Worm (Caenorhabditis elegans) whole organism, L1 larva: ENCODE measurements around the gene tub-1.

Experiments
- C34B4.2 ChIP-seq: sonication (generic microtip); optimal IDR thresholded peaks from 2 replicates; lab custom pipeline; 2017; ENCODE audit warnings: mild to moderate bottlenecking, missing genetic modification characterization, missing compliant biosample characterization
- F16B12.6 ChIP-seq: fragments of 150-350 bp; optimal IDR thresholded peaks from 2 replicates; lab custom pipeline; 2014; ENCODE audit warnings: missing biosample characterization, missing genetic modification characterization
- aha-1 ChIP-seq: fragments of 150-350 bp; optimal IDR thresholded peaks from 2 replicates; lab custom pipeline; 2014; ENCODE audit warnings: missing biosample characterization, missing genetic modification characterization
- alr-1 ChIP-seq: fragments of 200-800 bp; sonication (Bioruptor generic); optimal IDR thresholded peaks from 2 replicates; lab custom pipeline; 2018; ENCODE audit warnings: borderline replicate concordance, mild to moderate bottlenecking, missing genetic modification characterization, missing compliant biosample characterization
- aly-2 ChIP-seq: fragments of 150-350 bp; optimal IDR thresholded peaks from 2 replicates; lab custom pipeline; 2014; ENCODE audit warnings: missing biosample characterization, missing genetic modification characterization
- ama-1 ChIP-seq: fragments of 150-350 bp; optimal IDR thresholded peaks from 2 replicates; lab custom pipeline; 2014
- ceh-63 ChIP-seq: fragments of 200-800 bp; sonication (Bioruptor generic); optimal IDR thresholded peaks from 2 replicates; lab custom pipeline; 2018; ENCODE audit warnings: mild to moderate bottlenecking, missing genetic modification characterization, missing compliant biosample characterization
- ceh-82 ChIP-seq, 3 experiments: fragments of 150-350 bp in 1 of 3; sonication (generic microtip) in 2 of 3; optimal IDR thresholded peaks; 2 replicates each; lab custom pipeline; 2014 to 2017; ENCODE audit warnings: missing biosample characterization in 3 of 3, missing genetic modification characterization in 3 of 3
- ceh-88 ChIP-seq: fragments of 200-800 bp; sonication (Bioruptor generic); IDR thresholded peaks from 2 replicates; pipeline ENCODE4 v1.3.6; 2022; ENCODE audit warnings: missing genetic modification characterization, missing compliant biosample characterization
- dpl-1 ChIP-seq, 3 experiments: fragments of 150-350 bp in 2 of 3; sonication (generic microtip) in 1 of 3; optimal IDR thresholded peaks; 2 replicates each; lab custom pipeline; 2014 to 2017; ENCODE audit warnings: missing biosample characterization in 3 of 3, missing genetic modification characterization in 3 of 3, missing genetic modification reagents in 3 of 3
- dsc-1 ChIP-seq: sonication (generic microtip); optimal IDR thresholded peaks from 2 replicates; lab custom pipeline; 2016; ENCODE audit warnings: mild to moderate bottlenecking, missing genetic modification characterization, missing compliant biosample characterization
- efl-1 ChIP-seq, 4 experiments: fragments of 150-350 bp; optimal IDR thresholded peaks in 3 of 4; peaks in 1 of 4; 1 replicate in 1 of 4; 2 replicates in 3 of 4; lab custom pipeline; 2014; ENCODE audit warnings: missing biosample characterization in 2 of 4, missing genetic modification characterization in 2 of 4, missing genetic modification reagents in 2 of 4
- efl-3 ChIP-seq: fragments of 200-800 bp; sonication (Bioruptor generic); optimal IDR thresholded peaks from 2 replicates; lab custom pipeline; 2018; ENCODE audit warnings: mild to moderate bottlenecking, missing genetic modification characterization, missing compliant biosample characterization
- egl-27 ChIP-seq, 2 experiments: fragments of 150-350 bp in 1 of 2; sonication (generic microtip); optimal IDR thresholded peaks; 3 replicates each; lab custom pipeline; 2017 to 2018; ENCODE audit warnings: missing biosample characterization in 2 of 2, missing genetic modification characterization in 2 of 2, missing genetic modification reagents in 2 of 2
- elt-2 ChIP-seq: sonication (generic microtip); optimal IDR thresholded peaks from 2 replicates; lab custom pipeline; 2016; ENCODE audit warnings: missing genetic modification characterization, mild to moderate bottlenecking, inconsistent platforms, missing compliant biosample characterization, missing genetic modification reagents
- elt-3 ChIP-seq, 6 experiments: fragments of 150-350 bp in 1 of 6; sonication (generic microtip); optimal IDR thresholded peaks; 2 replicates each; lab custom pipeline; 2017 to 2018; ENCODE audit warnings: missing biosample characterization in 6 of 6, missing genetic modification characterization in 6 of 6, inconsistent platforms in 1 of 6
- ets-5 ChIP-seq: fragments of 200-800 bp; sonication (Bioruptor generic); IDR thresholded peaks from 2 replicates; pipeline ENCODE4 v1.3.6; 2022; ENCODE audit warnings: missing genetic modification characterization, missing compliant biosample characterization
- fkh-10 ChIP-seq: sonication (generic microtip); optimal IDR thresholded peaks from 2 replicates; lab custom pipeline; 2017; ENCODE audit warnings: missing biosample characterization, missing genetic modification reagents, missing genetic modification characterization
- fkh-4 ChIP-seq: sonication (generic microtip); optimal IDR thresholded peaks from 2 replicates; lab custom pipeline; 2016; ENCODE audit warnings: missing compliant biosample characterization, missing genetic modification characterization, borderline replicate concordance
- fkh-8 ChIP-seq: sonication (generic microtip); optimal IDR thresholded peaks from 2 replicates; lab custom pipeline; 2016; ENCODE audit warnings: mild to moderate bottlenecking, missing genetic modification characterization, missing compliant biosample characterization
- fos-1 ChIP-seq: fragments of 150-350 bp; optimal IDR thresholded peaks from 2 replicates; lab custom pipeline; 2014; ENCODE audit warnings: missing biosample characterization, missing genetic modification characterization
- hlh-4 ChIP-seq: sonication (generic microtip); optimal IDR thresholded peaks from 2 replicates; lab custom pipeline; 2016; ENCODE audit warnings: mild to moderate bottlenecking, missing genetic modification characterization, missing compliant biosample characterization
- hpl-2 ChIP-seq: fragments of 150-350 bp; optimal IDR thresholded peaks from 2 replicates; lab custom pipeline; 2014; ENCODE audit warnings: missing biosample characterization, missing genetic modification reagents, missing genetic modification characterization
- irx-1 ChIP-seq: sonication (generic microtip); optimal IDR thresholded peaks from 2 replicates; lab custom pipeline; 2016; ENCODE audit warnings: missing genetic modification characterization, missing compliant biosample characterization
- jun-1 ChIP-seq: fragments of 150-350 bp; optimal IDR thresholded peaks from 2 replicates; lab custom pipeline; 2014; ENCODE audit warnings: missing biosample characterization, missing genetic modification reagents, missing genetic modification characterization
- lin-13 ChIP-seq: fragments of 150-350 bp; optimal IDR thresholded peaks from 2 replicates; lab custom pipeline; 2014; ENCODE audit warnings: missing biosample characterization, missing genetic modification reagents, missing genetic modification characterization
- lin-14 ChIP-seq: fragments of 200-800 bp; sonication (Bioruptor generic); optimal IDR thresholded peaks from 2 replicates; lab custom pipeline; 2018; ENCODE audit warnings: mild to moderate bottlenecking, missing genetic modification characterization, moderate library complexity, missing compliant biosample characterization
- lir-3 ChIP-seq: sonication (generic microtip); optimal IDR thresholded peaks from 2 replicates; lab custom pipeline; 2016; ENCODE audit warnings: mild to moderate bottlenecking, missing genetic modification characterization, moderate library complexity, missing compliant biosample characterization; ENCODE audit not compliant: poor library complexity
- mab-9 ChIP-seq: fragments of 200-800 bp; sonication (Bioruptor generic); IDR thresholded peaks from 2 replicates; pipeline ENCODE4 v1.3.6; 2022; ENCODE audit warnings: missing genetic modification reagents, missing genetic modification characterization, missing compliant biosample characterization
- mdl-1 ChIP-seq, 2 experiments: fragments of 150-350 bp; optimal IDR thresholded peaks; 2 replicates each; lab custom pipeline; 2014 to 2017; ENCODE audit warnings: missing biosample characterization in 2 of 2, missing genetic modification characterization in 2 of 2, inconsistent platforms in 1 of 2
- nhr-11 ChIP-seq: fragments of 150-350 bp; optimal IDR thresholded peaks from 2 replicates; lab custom pipeline; 2014; ENCODE audit warnings: missing biosample characterization, missing genetic modification characterization
- nhr-19 ChIP-seq: fragments of 200-800 bp; sonication (Bioruptor generic); conservative IDR thresholded peaks from 2 replicates; pipeline ENCODE4 v1.3.6; 2022; ENCODE audit warnings: missing genetic modification characterization, missing compliant biosample characterization
- nhr-237 ChIP-seq: fragments of 150-350 bp; optimal IDR thresholded peaks from 2 replicates; lab custom pipeline; 2014; ENCODE audit warnings: missing biosample characterization, missing genetic modification characterization
- nhr-47 ChIP-seq: sonication (generic microtip); optimal IDR thresholded peaks from 2 replicates; lab custom pipeline; 2016; ENCODE audit warnings: mild to moderate bottlenecking, missing genetic modification characterization, moderate library complexity, missing compliant biosample characterization
- nhr-71 ChIP-seq: sonication (generic microtip); optimal IDR thresholded peaks from 2 replicates; lab custom pipeline; 2016; ENCODE audit warnings: mild to moderate bottlenecking, missing genetic modification characterization, moderate library complexity, missing compliant biosample characterization
- nhr-76 ChIP-seq: sonication (generic microtip); optimal IDR thresholded peaks from 2 replicates; lab custom pipeline; 2017; ENCODE audit warnings: missing biosample characterization, missing genetic modification characterization
- nhr-77 ChIP-seq: fragments of 150-350 bp; optimal IDR thresholded peaks from 2 replicates; lab custom pipeline; 2014; ENCODE audit warnings: missing biosample characterization, missing genetic modification characterization
- nhr-85 ChIP-seq: sonication (generic microtip); peaks from one replicate; lab custom pipeline; 2016; ENCODE audit warnings: missing genetic modification characterization, inconsistent platforms, missing compliant biosample characterization
- pag-3 ChIP-seq: sonication (generic microtip); optimal IDR thresholded peaks from 2 replicates; lab custom pipeline; 2017; ENCODE audit warnings: missing genetic modification characterization, mild to moderate bottlenecking, missing compliant biosample characterization, antibody characterized with exemption, borderline replicate concordance; ENCODE audit not compliant: insufficient read depth
- pax-3 ChIP-seq: fragments of 200-800 bp; sonication (Bioruptor generic); optimal IDR thresholded peaks from 2 replicates; lab custom pipeline; 2018; ENCODE audit warnings: mild to moderate bottlenecking, missing genetic modification characterization, moderate library complexity, missing compliant biosample characterization
- skn-1 ChIP-seq: fragments of 150-350 bp; optimal IDR thresholded peaks from 2 replicates; lab custom pipeline; 2014; ENCODE audit warnings: missing biosample characterization, missing genetic modification characterization
- snu-23 ChIP-seq: sonication (generic microtip); optimal IDR thresholded peaks from 2 replicates; lab custom pipeline; 2016; ENCODE audit warnings: missing genetic modification characterization, missing compliant biosample characterization
- sox-4 ChIP-seq: sonication (generic microtip); optimal IDR thresholded peaks from 2 replicates; lab custom pipeline; 2016; ENCODE audit warnings: missing genetic modification characterization, missing compliant biosample characterization
- swsn-7 ChIP-seq: sonication (generic microtip); optimal IDR thresholded peaks from 2 replicates; lab custom pipeline; 2016; ENCODE audit warnings: missing genetic modification characterization, missing compliant biosample characterization
- tbx-2 ChIP-seq: sonication (generic microtip); optimal IDR thresholded peaks from 2 replicates; lab custom pipeline; 2016; ENCODE audit warnings: missing genetic modification characterization, missing compliant biosample characterization
- tlp-1 ChIP-seq: fragments of 150-350 bp; optimal IDR thresholded peaks from 2 replicates; lab custom pipeline; 2014; ENCODE audit warnings: missing biosample characterization, missing genetic modification characterization
- unc-30 ChIP-seq: sonication (generic microtip); optimal IDR thresholded peaks from 2 replicates; lab custom pipeline; 2017; ENCODE audit warnings: missing biosample characterization, missing genetic modification characterization
- unc-62 ChIP-seq: fragments of 150-350 bp; optimal IDR thresholded peaks from 2 replicates; lab custom pipeline; 2014; ENCODE audit warnings: missing biosample characterization, missing genetic modification reagents, missing genetic modification characterization
- unc-86 ChIP-seq: sonication (generic microtip); optimal IDR thresholded peaks from 2 replicates; lab custom pipeline; 2016; ENCODE audit warnings: missing genetic modification characterization, missing compliant biosample characterization
- xbp-1 ChIP-seq: sonication (generic microtip); optimal IDR thresholded peaks from 2 replicates; lab custom pipeline; 2016; ENCODE audit warnings: missing genetic modification characterization, missing compliant biosample characterization
- zip-4 ChIP-seq: fragments of 200-800 bp; sonication (Bioruptor generic); optimal IDR thresholded peaks from 2 replicates; lab custom pipeline; 2018; ENCODE audit warnings: mild to moderate bottlenecking, missing genetic modification characterization, moderate library complexity, missing compliant biosample characterization

Gene tub-1

ce11 chrII:8160916-8161315 lies 4.2 kb upstream of the tub-1 start:
- TF ChIP-seq pag-3 = no peak
- TF ChIP-seq mdl-1 (tag; optimal IDR thresholded peaks at IDR 0.05; lab: Kevin White, UChicago) = no peak
- no peak for TF ChIP-seq unc-62
- no peak for TF ChIP-seq F16B12.6 (tag; lab: Kevin White, UChicago)
- TF ChIP-seq mab-9 (GFP tag; lab: Robert Waterston, UW) = no peak
- no peak for TF ChIP-seq lin-13 (GFP tag; lab: Kevin White, UChicago)
- no peak for TF ChIP-seq nhr-77 (tag; lab: Kevin White, UChicago)
- no peak for TF ChIP-seq unc-30 (tag; lab: Kevin White, UChicago)
- no peak for TF ChIP-seq tlp-1
- no peak for TF ChIP-seq pax-3
- TF ChIP-seq ets-5 = no peak

DNA sequence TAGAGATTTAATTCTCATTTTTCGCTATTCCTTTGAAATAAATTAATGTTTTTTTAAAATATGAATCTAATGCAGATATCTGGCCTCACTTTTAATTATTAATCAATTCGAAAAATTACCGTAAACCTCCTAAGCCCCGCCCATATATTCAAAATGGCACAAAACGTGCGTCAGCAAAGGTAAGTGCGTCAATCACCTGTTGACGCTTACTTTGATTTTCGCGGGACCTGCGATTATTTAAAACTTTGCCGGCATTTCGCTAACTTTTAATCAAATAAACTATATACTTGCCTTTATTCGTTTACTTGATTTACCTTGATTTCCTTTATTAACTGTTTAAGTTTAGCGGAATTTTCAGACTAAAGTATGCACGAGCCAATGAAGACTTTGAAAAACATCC lies 1.2 kb upstream of the tub-1 start, which contains the start of gene pch-2:
Gene pch-2 (plus strand): TSS at position 359 of the 400 bp plus-strand sequence.
- TF ChIP-seq nhr-237 = no peak
- TF ChIP-seq swsn-7 (tag; lab: Kevin White, UChicago) = peak; percentile 48
- TF ChIP-seq tbx-2 = no peak
- no peak for TF ChIP-seq lin-13 (GFP tag; lab: Kevin White, UChicago)
- no peak for TF ChIP-seq ceh-88 (GFP tag; lab: Robert Waterston, UW)
- TF ChIP-seq lir-3 (tag; lab: Kevin White, UChicago) = no peak
- peak; percentile 67 for TF ChIP-seq nhr-47 (tag; lab: Kevin White, UChicago)
- no peak for TF ChIP-seq zip-4 (GFP tag; lab: Kevin White, UChicago)
- TF ChIP-seq nhr-19 (GFP tag; lab: Robert Waterston, UW) = peak; percentile 46
- TF ChIP-seq irx-1 (tag; lab: Kevin White, UChicago) = no peak
- TF ChIP-seq ceh-82 (tag; optimal IDR thresholded peaks at IDR 0.05; lab: Kevin White, UChicago) = no peak
- no peak for TF ChIP-seq fos-1 (tag; lab: Kevin White, UChicago)
- no peak for TF ChIP-seq sox-4 (tag; lab: Kevin White, UChicago)
- no peak for TF ChIP-seq hlh-4 (tag; lab: Kevin White, UChicago)
- peak; percentile 47 for TF ChIP-seq xbp-1 (tag; lab: Kevin White, UChicago)
- peak; percentile 45 for TF ChIP-seq lin-14 (GFP tag; lab: Kevin White, UChicago)
- no peak for TF ChIP-seq unc-30 (tag; lab: Kevin White, UChicago)
- TF ChIP-seq ama-1 = no peak
- TF ChIP-seq jun-1 (tag; lab: Kevin White, UChicago) = no peak
- peak in 1 of 6 experiments; percentile 59 for TF ChIP-seq elt-3 (tag; optimal IDR thresholded peaks at IDR 0.05; lab: Kevin White, UChicago)
- peak; percentile 65 for TF ChIP-seq snu-23 (GFP tag; lab: Kevin White, UChicago)
- TF ChIP-seq alr-1 (tag; lab: Kevin White, UChicago) = no peak
- TF ChIP-seq skn-1 (tag; lab: Kevin White, UChicago) = peak; percentile 32
- TF ChIP-seq pag-3 = no peak
- TF ChIP-seq nhr-77 (tag; lab: Kevin White, UChicago) = peak; percentile 37
- TF ChIP-seq egl-27 (tag; optimal IDR thresholded peaks at IDR 0.05; lab: Kevin White, UChicago) = no peak
- no peak for TF ChIP-seq hpl-2 (GFP tag; lab: Kevin White, UChicago)
- TF ChIP-seq unc-86 (tag; lab: Kevin White, UChicago) = no peak
- no peak for TF ChIP-seq aha-1
- no peak for TF ChIP-seq fkh-4
- TF ChIP-seq dpl-1 (GFP tag; optimal IDR thresholded peaks at IDR 0.05; lab: Kevin White, UChicago) = peak; percentile 83 to 90 (median 89)
- peak; percentile 85 to 86 for TF ChIP-seq efl-1 (optimal IDR thresholded peaks at IDR 0.05; lab: Kevin White, UChicago)
- peak; percentile 88 to 99 for TF ChIP-seq efl-1 (GFP tag; optimal IDR thresholded peaks at IDR 0.05 in 1 of 2; lab: Kevin White, UChicago)
- TF ChIP-seq ceh-63 (GFP tag; lab: Kevin White, UChicago) = no peak
- no peak for TF ChIP-seq fkh-10 (GFP tag; lab: Kevin White, UChicago)
- no peak for TF ChIP-seq elt-2 (tag; lab: Kevin White, UChicago)
- no peak for TF ChIP-seq dsc-1 (tag; lab: Kevin White, UChicago)
- peak; percentile 70 for TF ChIP-seq nhr-71 (tag; lab: Kevin White, UChicago)
- TF ChIP-seq efl-3 (GFP tag; lab: Kevin White, UChicago) = no peak
- no peak for TF ChIP-seq nhr-11 (tag; lab: Kevin White, UChicago)
- TF ChIP-seq aly-2 (tag; lab: Kevin White, UChicago) = no peak
- TF ChIP-seq pax-3 = no peak
- TF ChIP-seq nhr-85 (tag; lab: Kevin White, UChicago) = peak; percentile 75
- no peak for TF ChIP-seq C34B4.2
- peak; percentile 62 for TF ChIP-seq fkh-8 (tag; lab: Kevin White, UChicago)
- TF ChIP-seq nhr-76 (tag; lab: Kevin White, UChicago) = no peak
- no peak for TF ChIP-seq mab-9 (GFP tag; lab: Robert Waterston, UW)
